Worm (Caenorhabditis elegans) whole organism, late embryonic: ENCODE measurements around the gene tbb-1.

Experiments used
- elt-2 ChIP-seq: sonication (generic microtip); optimal IDR thresholded peaks from 2 replicates; lab custom pipeline; 2016; ENCODE audit warnings: missing genetic modification reagents, missing genetic modification characterization, missing compliant biosample characterization
- fkh-6 ChIP-seq: sonication (generic microtip); optimal IDR thresholded peaks from 2 replicates; lab custom pipeline; 2016; ENCODE audit warnings: missing genetic modification characterization, missing compliant biosample characterization
- lin-11 ChIP-seq: fragments of 200-800 bp; sonication (Bioruptor generic); optimal IDR thresholded peaks from 2 replicates; lab custom pipeline; 2018; ENCODE audit warnings: mild to moderate bottlenecking, missing genetic modification characterization, missing compliant biosample characterization
- nfya-1 ChIP-seq: sonication (generic microtip); optimal IDR thresholded peaks from 2 replicates; lab custom pipeline; 2017; ENCODE audit warnings: missing genetic modification characterization, mild to moderate bottlenecking, missing compliant biosample characterization, antibody characterized with exemption, moderate library complexity
- pax-1 ChIP-seq: fragments of 150-350 bp; optimal IDR thresholded peaks from 2 replicates; lab custom pipeline; 2014; ENCODE audit warnings: missing biosample characterization, missing genetic modification characterization
- ref-2 ChIP-seq: sonication (generic microtip); optimal IDR thresholded peaks from 2 replicates; lab custom pipeline; 2016; ENCODE audit warnings: missing genetic modification characterization, missing compliant biosample characterization

- TF ChIP-seq nfya-1 (tag; lab: Kevin White, UChicago) = no peak
- TF ChIP-seq lin-11 (tag; lab: Kevin White, UChicago) = no peak
- TF ChIP-seq fkh-6 = no peak
- TF ChIP-seq pax-1 (tag; lab: Kevin White, UChicago) = no peak
- no peak for TF ChIP-seq ref-2
- no peak for TF ChIP-seq elt-2
These were observed 20.8 kb upstream of the tbb-1 start, which contains the start of gene dpy-28 for ce11 chrIII:10763032-10763431.
